Fruit fly (Drosophila melanogaster) whole organism, embryonic: ENCODE measurements around the gene Grip75.
A peak's percentile ranks its signal among the peaks of the same experiment; 100 is the strongest.

Experiments
- CG10565 ChIP-seq: fragments of 200-800 bp; sonication (Bioruptor generic); optimal IDR thresholded peaks from 3 replicates; lab custom pipeline; 2016; ENCODE audit warnings: missing biosample characterization, mild to moderate bottlenecking, missing genetic modification characterization
- CG11093 ChIP-seq: fragments of 200-800 bp; sonication (Bioruptor generic); IDR thresholded peaks from 3 replicates; pipeline ENCODE4 v1.3.6; 2022; ENCODE audit warnings: missing biosample characterization, missing genetic modification characterization
- CG12299 ChIP-seq: fragments of 200-800 bp; sonication (Bioruptor generic); optimal IDR thresholded peaks from 2 replicates; lab custom pipeline; 2018; ENCODE audit warnings: missing biosample characterization, mild to moderate bottlenecking, missing genetic modification characterization
- CG12942 ChIP-seq: fragments of 200-800 bp; sonication (Bioruptor generic); optimal IDR thresholded peaks from 3 replicates; lab custom pipeline; 2016; ENCODE audit warnings: missing biosample characterization, missing genetic modification characterization
- CG15479 ChIP-seq: fragments of 200-800 bp; sonication (Bioruptor generic); optimal IDR thresholded peaks from 3 replicates; lab custom pipeline; 2019; ENCODE audit warnings: missing biosample characterization, mild to moderate bottlenecking, missing genetic modification characterization, moderate library complexity
- CG18476 ChIP-seq: fragments of 200-800 bp; sonication (Bioruptor generic); optimal IDR thresholded peaks from 2 replicates; lab custom pipeline; 2016; ENCODE audit warnings: missing biosample characterization, mild to moderate bottlenecking, missing genetic modification characterization
- CG2116 ChIP-seq: fragments of 200-800 bp; sonication (Bioruptor generic); optimal IDR thresholded peaks from 3 replicates; lab custom pipeline; 2018; ENCODE audit warnings: missing biosample characterization, mild to moderate bottlenecking, missing genetic modification characterization
- CG3407 ChIP-seq: fragments of 200-800 bp; sonication (Bioruptor generic); optimal IDR thresholded peaks from 2 replicates; lab custom pipeline; 2018; ENCODE audit warnings: missing biosample characterization, mild to moderate bottlenecking, missing genetic modification characterization
- CG4328 ChIP-seq: fragments of 200-800 bp; sonication (Bioruptor generic); optimal IDR thresholded peaks from 3 replicates; lab custom pipeline; 2017; ENCODE audit warnings: missing biosample characterization, missing genetic modification reagents, missing genetic modification characterization
- CG4360 ChIP-seq: fragments of 200-800 bp; sonication (Bioruptor generic); IDR thresholded peaks from 2 replicates; pipeline ENCODE4 v1.3.6; 2022; ENCODE audit warnings: missing biosample characterization, missing genetic modification characterization
- CG4424 ChIP-seq: fragments of 200-800 bp; sonication (Bioruptor generic); optimal IDR thresholded peaks from 3 replicates; lab custom pipeline; 2016; ENCODE audit warnings: missing biosample characterization, missing genetic modification characterization
- CG8281 ChIP-seq: fragments of 200-800 bp; sonication (Bioruptor generic); optimal IDR thresholded peaks from 2 replicates; lab custom pipeline; 2018; ENCODE audit warnings: missing biosample characterization, mild to moderate bottlenecking, missing genetic modification characterization, moderate library complexity
- CG8924 ChIP-seq: fragments of 200-800 bp; optimal IDR thresholded peaks from 3 replicates; lab custom pipeline; 2019; ENCODE audit warnings: missing biosample characterization, mild to moderate bottlenecking, missing genetic modification characterization, moderate library complexity
- CTCF ChIP-seq: fragments of 200-800 bp; sonication (Bioruptor generic); optimal IDR thresholded peaks from 2 replicates; lab custom pipeline; 2017; ENCODE audit warnings: missing biosample characterization, mild to moderate bottlenecking, missing genetic modification characterization, moderate library complexity
- Dad ChIP-seq: fragments of 200-800 bp; sonication (Bioruptor generic); optimal IDR thresholded peaks from 3 replicates; lab custom pipeline; 2016; ENCODE audit warnings: missing biosample characterization, missing genetic modification characterization
- Dip3 ChIP-seq: fragments of 200-800 bp; sonication (Bioruptor generic); optimal IDR thresholded peaks from 3 replicates; lab custom pipeline; 2016; ENCODE audit warnings: missing biosample characterization, missing genetic modification characterization
- Dref ChIP-seq: fragments of 200-800 bp; sonication (Bioruptor generic); IDR thresholded peaks from 2 replicates; pipeline ENCODE4 v1.3.6; 2022; ENCODE audit warnings: missing biosample characterization, missing genetic modification characterization
- HLH3B ChIP-seq: fragments of 200-800 bp; sonication (Bioruptor generic); IDR thresholded peaks from 2 replicates; pipeline ENCODE4 v1.3.6; 2022; ENCODE audit warnings: missing biosample characterization, missing genetic modification characterization
- HLH4C ChIP-seq: fragments of 200-800 bp; sonication (Bioruptor generic); IDR thresholded peaks from 3 replicates; pipeline ENCODE4 v1.3.6; 2022; ENCODE audit warnings: missing biosample characterization, missing genetic modification characterization; ENCODE audit not compliant: partially characterized antibody
- Hey ChIP-seq: fragments of 200-800 bp; sonication (Bioruptor generic); optimal IDR thresholded peaks from 3 replicates; lab custom pipeline; 2018; ENCODE audit warnings: missing biosample characterization, mild to moderate bottlenecking, missing genetic modification characterization
- HmgD ChIP-seq: fragments of 200-800 bp; sonication (Bioruptor generic); optimal IDR thresholded peaks from 3 replicates; lab custom pipeline; 2016; ENCODE audit warnings: missing biosample characterization, missing genetic modification characterization
- Lhr ChIP-seq: fragments of 200-800 bp; sonication (Bioruptor generic); optimal IDR thresholded peaks from 3 replicates; lab custom pipeline; 2017; ENCODE audit warnings: mild to moderate bottlenecking, missing biosample characterization, missing genetic modification reagents, missing genetic modification characterization
- Med ChIP-seq: fragments of 200-800 bp; sonication (Bioruptor generic); peaks from one replicate; lab custom pipeline; 2016; ENCODE audit warnings: missing biosample characterization, missing genetic modification characterization, mild to moderate bottlenecking, inconsistent platforms, moderate library complexity
- Pdp1 ChIP-seq, 2 experiments: fragments of 200-800 bp; sonication (Bioruptor generic); optimal IDR thresholded peaks; 3 replicates each; lab custom pipeline; 2016; ENCODE audit warnings: missing biosample characterization in 2 of 2, missing genetic modification characterization in 2 of 2, mild to moderate bottlenecking in 1 of 2, moderate library complexity in 1 of 2
- Ptx1 ChIP-seq: fragments of 200-800 bp; sonication (Bioruptor generic); IDR thresholded peaks from 2 replicates; pipeline ENCODE4 v1.3.6; 2022; ENCODE audit warnings: missing biosample characterization, missing genetic modification characterization
- Side ChIP-seq: fragments of 200-800 bp; sonication (Bioruptor generic); optimal IDR thresholded peaks from 2 replicates; lab custom pipeline; 2016; ENCODE audit warnings: missing biosample characterization, missing genetic modification characterization
- Sox102F ChIP-seq: fragments of 200-800 bp; sonication (Bioruptor generic); optimal IDR thresholded peaks from 2 replicates; lab custom pipeline; 2018; ENCODE audit warnings: missing biosample characterization, mild to moderate bottlenecking, missing genetic modification characterization, moderate library complexity
- Tbp ChIP-seq: fragments of >200 bp; optimal IDR thresholded peaks from 2 replicates; lab custom pipeline; 2018; ENCODE audit warnings: missing biosample characterization, missing genetic modification characterization
- ase ChIP-seq: fragments of 200-800 bp; sonication (Bioruptor generic); IDR thresholded peaks from 3 replicates; pipeline ENCODE4 v1.3.6; 2022; ENCODE audit warnings: missing biosample characterization, missing genetic modification characterization
- btn ChIP-seq: fragments of 200-800 bp; sonication (Bioruptor generic); optimal IDR thresholded peaks from 2 replicates; lab custom pipeline; 2016; ENCODE audit warnings: missing biosample characterization, missing genetic modification characterization
- cad ChIP-seq: fragments of >200 bp; optimal IDR thresholded peaks from 2 replicates; lab custom pipeline; 2017; ENCODE audit warnings: missing biosample characterization, missing genetic modification characterization
- chinmo ChIP-seq: fragments of 200-800 bp; sonication (Bioruptor generic); IDR thresholded peaks from 4 replicates; pipeline ENCODE4 v1.3.6; 2022; ENCODE audit warnings: missing biosample characterization, missing genetic modification characterization; ENCODE audit not compliant: partially characterized antibody
- ci ChIP-seq: fragments of 200-800 bp; sonication (Bioruptor generic); IDR thresholded peaks from 3 replicates; pipeline ENCODE4 v1.3.6; 2022; ENCODE audit warnings: missing biosample characterization, missing genetic modification characterization
- da ChIP-seq: fragments of 200-800 bp; sonication (Bioruptor generic); optimal IDR thresholded peaks from 2 replicates; lab custom pipeline; 2016; ENCODE audit warnings: missing biosample characterization, missing genetic modification characterization
- exex ChIP-seq: fragments of 200-800 bp; sonication (Bioruptor generic); optimal IDR thresholded peaks from 4 replicates; lab custom pipeline; 2018; ENCODE audit warnings: missing biosample characterization, mild to moderate bottlenecking, missing genetic modification characterization, moderate library complexity
- fd96Cb ChIP-seq: fragments of 200-800 bp; sonication (Bioruptor generic); optimal IDR thresholded peaks from 2 replicates; lab custom pipeline; 2018; ENCODE audit warnings: missing biosample characterization, mild to moderate bottlenecking, missing genetic modification characterization, moderate library complexity
- gcm2 ChIP-seq: fragments of 200-800 bp; sonication (Bioruptor generic); optimal IDR thresholded peaks from 2 replicates; lab custom pipeline; 2016; ENCODE audit warnings: missing biosample characterization, missing genetic modification characterization
- grau ChIP-seq: fragments of 200-800 bp; optimal IDR thresholded peaks from 3 replicates; lab custom pipeline; 2019; ENCODE audit warnings: missing biosample characterization, mild to moderate bottlenecking, missing genetic modification characterization, moderate library complexity
- grn ChIP-seq: fragments of 200-800 bp; sonication (Bioruptor generic); optimal IDR thresholded peaks from 3 replicates; lab custom pipeline; 2017; ENCODE audit warnings: missing biosample characterization, missing genetic modification characterization
- her ChIP-seq: fragments of 200-800 bp; sonication (Bioruptor generic); optimal IDR thresholded peaks from 2 replicates; lab custom pipeline; 2016; ENCODE audit warnings: missing biosample characterization, missing genetic modification characterization
- jigr1 ChIP-seq: fragments of 200-800 bp; sonication (Bioruptor generic); IDR thresholded peaks from 3 replicates; pipeline ENCODE4 v1.3.6; 2022; ENCODE audit warnings: missing biosample characterization, missing genetic modification characterization
- nom ChIP-seq: fragments of 200-800 bp; sonication (Bioruptor generic); optimal IDR thresholded peaks from 2 replicates; lab custom pipeline; 2017; ENCODE audit warnings: missing biosample characterization, missing genetic modification characterization, mild to moderate bottlenecking, moderate library complexity, missing genetic modification reagents
- run ChIP-seq: fragments of 200-800 bp; sonication (Bioruptor generic); optimal IDR thresholded peaks from 3 replicates; lab custom pipeline; 2018; ENCODE audit warnings: missing biosample characterization, mild to moderate bottlenecking, missing genetic modification characterization
- sens ChIP-seq: fragments of 200-800 bp; sonication (Bioruptor generic); peaks from one replicate; lab custom pipeline; 2016; ENCODE audit warnings: missing biosample characterization, missing genetic modification characterization
- sna ChIP-seq: fragments of 200-800 bp; sonication (Bioruptor generic); IDR thresholded peaks from 2 replicates; pipeline ENCODE4 v1.3.6; 2022; ENCODE audit warnings: missing biosample characterization, missing genetic modification characterization; ENCODE audit not compliant: partially characterized antibody
- sug ChIP-seq: fragments of 200-800 bp; optimal IDR thresholded peaks from 2 replicates; lab custom pipeline; 2019; ENCODE audit warnings: missing biosample characterization, mild to moderate bottlenecking, missing genetic modification characterization, moderate library complexity
- tin ChIP-seq: fragments of 200-800 bp; sonication (Bioruptor generic); optimal IDR thresholded peaks from 3 replicates; lab custom pipeline; 2016; ENCODE audit warnings: missing biosample characterization, missing genetic modification characterization
- vnd ChIP-seq: fragments of 200-800 bp; sonication (Bioruptor generic); IDR thresholded peaks from 3 replicates; pipeline ENCODE4 v1.3.6; 2022; ENCODE audit warnings: missing biosample characterization, missing genetic modification characterization; ENCODE audit not compliant: partially characterized antibody

Gene Grip75

DNA sequence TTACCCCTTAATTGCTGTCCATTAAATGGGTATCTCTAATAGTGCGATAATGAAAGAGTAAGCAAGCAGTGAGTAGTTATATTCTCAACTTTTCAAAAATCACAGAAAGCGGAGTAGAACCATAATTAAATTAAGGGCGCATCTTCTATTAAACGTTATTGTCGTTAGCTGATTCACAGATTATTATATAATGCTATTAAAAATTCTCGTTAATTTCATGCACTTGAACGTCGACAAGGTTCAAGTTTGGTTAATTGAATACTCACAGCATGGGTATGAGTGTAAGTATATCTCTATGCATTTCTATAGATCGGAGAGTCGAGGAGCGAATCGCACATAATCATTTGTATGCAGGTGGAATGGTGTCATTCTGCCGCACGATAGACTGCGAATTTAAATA, 27.7 kb downstream of the Grip75 start:
- TF ChIP-seq Pdp1 (GFP tag; optimal IDR thresholded peaks at IDR 0.05; lab: Kevin White, UChicago) (peak in 1 of 2 experiments; percentile 74), gcm2 (GFP tag; lab: Kevin White, UChicago) (no peak)

DNA sequence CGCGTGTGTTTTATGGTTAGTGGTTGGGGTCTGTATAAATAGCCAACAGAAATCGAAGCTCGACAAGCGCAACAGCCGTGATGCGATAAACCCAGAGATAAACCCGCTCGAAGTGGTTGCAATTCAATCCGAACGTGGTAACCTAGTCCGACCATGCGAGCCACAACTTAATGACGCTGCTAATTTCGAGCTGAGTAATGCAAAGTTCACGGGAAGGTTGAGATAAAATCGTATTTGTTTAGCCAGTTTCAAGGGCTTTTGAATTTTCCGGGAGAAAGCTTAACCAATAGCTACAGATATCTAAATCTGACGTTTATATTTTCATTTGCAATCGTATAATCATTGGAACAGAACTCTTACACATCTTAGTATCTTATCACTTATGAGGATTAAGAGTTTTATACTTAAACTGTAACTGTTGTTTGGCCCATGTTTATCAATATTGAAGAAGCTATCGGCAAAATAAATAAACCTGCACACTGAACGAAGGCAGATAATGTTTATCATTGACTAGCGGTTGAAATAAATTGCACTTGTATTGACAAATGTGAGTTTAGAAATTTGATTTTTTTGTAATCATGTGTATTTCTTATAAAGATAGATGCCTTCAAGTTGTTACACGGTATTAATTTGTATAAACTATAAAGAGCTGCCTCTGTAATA, 30.9 kb downstream of the Grip75 start:
- TF ChIP-seq fd96Cb (tag; lab: Kevin White, UChicago) (no peak), grn (GFP tag; lab: Kevin White, UChicago) (peak; percentile 38), CG18476 (GFP tag; lab: Kevin White, UChicago) (no peak), Dref (GFP tag; lab: Robert Waterston, UW) (no peak), nom (peak; percentile 17), exex (peak; percentile 54), CG4424 (no peak), HmgD (GFP tag; lab: Kevin White, UChicago) (no peak), CG12942 (GFP tag; lab: Kevin White, UChicago) (no peak), sna (GFP tag; lab: Robert Waterston, UW) (no peak), CG8281 (tag; lab: Kevin White, UChicago) (peak; percentile 40), CG11093 (GFP tag; lab: Robert Waterston, UW) (no peak), jigr1 (GFP tag; lab: Robert Waterston, UW) (no peak)

DNA sequence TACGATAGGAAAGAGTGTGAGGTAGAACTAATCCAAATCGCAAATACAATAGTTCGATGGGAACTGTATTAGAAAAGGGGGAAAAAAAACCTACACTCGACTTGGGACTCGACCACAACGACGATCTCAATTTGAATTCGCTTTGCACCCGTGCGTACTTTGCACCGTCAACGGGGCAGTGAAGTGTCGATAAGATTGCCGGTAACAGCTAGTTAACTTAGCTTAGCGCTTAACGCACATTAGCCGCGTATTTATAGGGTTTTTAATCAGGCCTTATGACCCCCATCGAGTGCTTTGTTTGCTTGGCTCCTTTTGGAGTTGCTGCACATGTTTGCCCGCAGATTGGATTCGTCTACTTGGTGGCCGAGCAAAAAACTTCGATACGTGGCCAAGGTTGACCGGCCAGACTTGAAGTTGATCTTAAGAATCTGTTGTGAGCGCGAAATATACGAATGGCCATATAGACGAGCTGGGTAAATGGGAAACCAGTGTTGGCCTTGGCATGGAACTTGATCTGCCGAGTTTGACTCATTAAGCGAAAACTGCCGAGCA, 31.6 kb downstream of the Grip75 start:
- TF ChIP-seq her: no peak
- TF ChIP-seq CG4328 (GFP tag; lab: Kevin White, UChicago): no peak
- no peak for TF ChIP-seq CG10565 (GFP tag; lab: Kevin White, UChicago)
- TF ChIP-seq tin (GFP tag; lab: Kevin White, UChicago): no peak
- no peak for TF ChIP-seq ase (GFP tag; lab: Robert Waterston, UW)
- no peak for TF ChIP-seq HLH3B (GFP tag; lab: Robert Waterston, UW)
- TF ChIP-seq da (GFP tag; lab: Kevin White, UChicago): no peak
- no peak for TF ChIP-seq Dad
- no peak for TF ChIP-seq CTCF (GFP tag; lab: Kevin White, UChicago)
- no peak for TF ChIP-seq btn
- TF ChIP-seq cad (GFP tag; lab: Kevin White, UChicago): no peak
- TF ChIP-seq Med (GFP tag; lab: Kevin White, UChicago): no peak
- no peak for TF ChIP-seq Tbp (GFP tag; lab: Kevin White, UChicago)
- no peak for TF ChIP-seq CG15479
- no peak for TF ChIP-seq sens
- TF ChIP-seq run (tag; lab: Kevin White, UChicago): no peak
- 0 out of 2 replicates have a peak, but pooled peaks have one; percentile 8 for TF ChIP-seq Ptx1 (GFP tag; lab: Robert Waterston, UW)
- TF ChIP-seq Dip3 (GFP tag; lab: Kevin White, UChicago): no peak
- TF ChIP-seq Side (GFP tag; lab: Kevin White, UChicago): no peak
- TF ChIP-seq Lhr: no peak
- no peak for TF ChIP-seq vnd (GFP tag; lab: Robert Waterston, UW)
- TF ChIP-seq CG8924 (tag; lab: Kevin White, UChicago): no peak
- TF ChIP-seq HLH4C (GFP tag; lab: Robert Waterston, UW): 0 out of 3 replicates have a peak, but pooled peaks have one; percentile 14
- no peak for TF ChIP-seq CG3407 (GFP tag; lab: Kevin White, UChicago)
- no peak for TF ChIP-seq ci (GFP tag; lab: Robert Waterston, UW)
- TF ChIP-seq CG2116 (GFP tag; lab: Kevin White, UChicago): no peak
- peak; percentile 75 for TF ChIP-seq sug (tag; lab: Kevin White, UChicago)
- peak; percentile 65; the same call in 1 of the 4 replicates for TF ChIP-seq chinmo (GFP tag; lab: Robert Waterston, UW)
- TF ChIP-seq CG4360: no peak
- peak; percentile 27 for TF ChIP-seq grau (tag; lab: Kevin White, UChicago)
- TF ChIP-seq Sox102F (GFP tag; lab: Kevin White, UChicago): no peak
- no peak for TF ChIP-seq Hey (tag; lab: Kevin White, UChicago)
- no peak for TF ChIP-seq CG12299 (tag; lab: Kevin White, UChicago)
